Worm (Caenorhabditis elegans) whole organism, L2 larva: Measurements from ENCODE around the gene fezf-1.

Experiments used
- ama-1 ChIP-seq: fragments of 150-350 bp; optimal IDR thresholded peaks from 2 replicates; lab custom pipeline; 2018; ENCODE audit warnings: inconsistent platforms
- lin-11 ChIP-seq: fragments of 150-350 bp; sonication (generic microtip); optimal IDR thresholded peaks from 2 replicates; lab custom pipeline; 2014; ENCODE audit warnings: missing biosample characterization, missing genetic modification characterization, inconsistent platforms, mixed read lengths
- lin-13 ChIP-seq: fragments of 150-350 bp; optimal IDR thresholded peaks from 2 replicates; lab custom pipeline; 2014; ENCODE audit warnings: missing biosample characterization, missing genetic modification reagents, missing genetic modification characterization
- nhr-10 ChIP-seq: sonication (generic microtip); optimal IDR thresholded peaks from 2 replicates; lab custom pipeline; 2017; ENCODE audit warnings: missing biosample characterization, missing genetic modification characterization
- nhr-237 ChIP-seq: fragments of 150-350 bp; optimal IDR thresholded peaks from 2 replicates; lab custom pipeline; 2014; ENCODE audit warnings: missing biosample characterization, missing genetic modification characterization
- nhr-6 ChIP-seq: fragments of 150-350 bp; optimal IDR thresholded peaks from 2 replicates; lab custom pipeline; 2014; ENCODE audit warnings: missing biosample characterization, missing genetic modification characterization
- nhr-77 ChIP-seq: fragments of 150-350 bp; optimal IDR thresholded peaks from 2 replicates; lab custom pipeline; 2014; ENCODE audit warnings: missing biosample characterization, missing genetic modification characterization
- snpc-4 ChIP-seq: fragments of 150-350 bp; optimal IDR thresholded peaks from 2 replicates; lab custom pipeline; 2014; ENCODE audit warnings: missing biosample characterization, missing genetic modification characterization
- unc-39 ChIP-seq: fragments of 150-350 bp; optimal IDR thresholded peaks from 2 replicates; lab custom pipeline; 2014; ENCODE audit warnings: missing biosample characterization, missing genetic modification characterization
- unc-55 ChIP-seq: fragments of 150-350 bp; sonication (generic microtip); optimal IDR thresholded peaks from 3 replicates; lab custom pipeline; 2014; ENCODE audit warnings: missing biosample characterization, missing genetic modification reagents, missing genetic modification characterization
- zag-1 ChIP-seq: fragments of 150-350 bp; optimal IDR thresholded peaks from 2 replicates; lab custom pipeline; 2014; ENCODE audit warnings: missing biosample characterization, missing genetic modification characterization
- ztf-4 ChIP-seq: fragments of 150-350 bp; optimal IDR thresholded peaks from 2 replicates; lab custom pipeline; 2014; ENCODE audit warnings: missing biosample characterization, missing genetic modification characterization

ce11 chrIV:13450740-13451139, 15.2 kb upstream of the fezf-1 start:
- TF ChIP-seq ama-1 (no peak), nhr-237 (tag; lab: Kevin White, UChicago) (no peak), zag-1 (no peak), nhr-6 (no peak), nhr-77 (no peak), snpc-4 (tag; lab: Kevin White, UChicago) (no peak), unc-55 (GFP tag; lab: Kevin White, UChicago) (no peak), ztf-4 (tag; lab: Kevin White, UChicago) (no peak), lin-11 (tag; lab: Kevin White, UChicago) (no peak), unc-39 (no peak), lin-13 (GFP tag; lab: Kevin White, UChicago) (no peak), nhr-10 (tag; lab: Kevin White, UChicago) (no peak)
